Worm (Caenorhabditis elegans): Measurements from ENCODE around the gene C49F5.7.

DNA sequence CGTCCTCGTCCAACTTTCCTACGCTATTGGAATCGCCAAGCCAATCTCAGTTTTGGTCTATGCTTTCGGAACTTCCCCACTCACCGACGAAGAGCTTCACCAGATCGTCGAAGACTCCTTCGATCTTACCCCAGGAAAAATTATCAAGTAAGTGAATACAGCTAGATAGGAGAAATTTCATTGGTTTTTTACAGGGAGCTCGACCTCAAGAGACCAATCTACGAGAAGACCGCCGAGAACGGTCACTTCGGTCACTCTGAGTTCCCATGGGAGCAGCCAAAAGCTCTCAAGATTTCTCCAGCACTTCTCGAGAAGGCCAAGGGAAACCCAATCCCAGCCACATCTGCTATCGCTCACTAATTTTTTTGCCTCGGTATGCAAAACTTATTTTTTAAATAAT is 27.6 kb upstream of the C49F5.7 start:
- no peak for TF ChIP-seq ceh-36 (tag; optimal IDR thresholded peaks at IDR 0.05)
- TF ChIP-seq hnd-1 (tag; optimal IDR thresholded peaks at IDR 0.05), result no peak
- TF ChIP-seq tbx-11 (GFP tag; IDR thresholded peaks at IDR 0.05), result no peak
- no peak for TF ChIP-seq tra-4 (tag; optimal IDR thresholded peaks at IDR 0.05)
- TF ChIP-seq aly-1 (tag; optimal IDR thresholded peaks at IDR 0.05), result no peak
- TF ChIP-seq ama-1 (optimal IDR thresholded peaks at IDR 0.05), result no peak
